Fruit fly (Drosophila melanogaster) whole organism, embryonic: ENCODE data around the gene TotB.
A peak's percentile ranks its signal among the peaks of the same experiment; 100 is the strongest.

Experiments
- ATbp ChIP-seq: fragments of 200-800 bp; sonication (Bioruptor generic); optimal IDR thresholded peaks from 2 replicates; lab custom pipeline; 2017; ENCODE audit warnings: missing biosample characterization, mild to moderate bottlenecking, missing genetic modification characterization, missing genetic modification reagents
- CG11456 ChIP-seq: fragments of 200-800 bp; sonication (Bioruptor generic); IDR thresholded peaks from 3 replicates; pipeline ENCODE4 v1.3.6; 2022; ENCODE audit warnings: missing biosample characterization, missing genetic modification characterization
- CG1233 ChIP-seq: fragments of 200-800 bp; sonication (Bioruptor generic); optimal IDR thresholded peaks from 4 replicates; lab custom pipeline; 2018; ENCODE audit warnings: missing biosample characterization, mild to moderate bottlenecking, missing genetic modification characterization
- CG13296 ChIP-seq: fragments of 200-800 bp; sonication (Bioruptor generic); optimal IDR thresholded peaks from 3 replicates; lab custom pipeline; 2018; ENCODE audit warnings: missing biosample characterization, mild to moderate bottlenecking, missing genetic modification characterization
- CG1602 ChIP-seq: fragments of 200-800 bp; sonication (Bioruptor generic); optimal IDR thresholded peaks from 3 replicates; lab custom pipeline; 2016; ENCODE audit warnings: missing biosample characterization, missing genetic modification characterization
- CG16863 ChIP-seq: fragments of 200-800 bp; sonication (Bioruptor generic); optimal IDR thresholded peaks from 3 replicates; lab custom pipeline; 2016; ENCODE audit warnings: missing biosample characterization, missing genetic modification characterization
- CG18011 ChIP-seq: fragments of 200-800 bp; sonication (Bioruptor generic); optimal IDR thresholded peaks from 2 replicates; lab custom pipeline; 2017; ENCODE audit warnings: missing biosample characterization, missing genetic modification characterization, mild to moderate bottlenecking, moderate library complexity, missing genotype
- CG2678 ChIP-seq: fragments of 200-800 bp; sonication (Bioruptor generic); optimal IDR thresholded peaks from 3 replicates; lab custom pipeline; 2019; ENCODE audit warnings: missing biosample characterization, mild to moderate bottlenecking, missing genetic modification characterization, moderate library complexity
- CG3281 ChIP-seq: fragments of 200-800 bp; sonication (Bioruptor generic); optimal IDR thresholded peaks from 3 replicates; lab custom pipeline; 2017; ENCODE audit warnings: missing biosample characterization, mild to moderate bottlenecking, missing genetic modification characterization
- CG3847 ChIP-seq: fragments of 200-800 bp; sonication (Bioruptor generic); IDR thresholded peaks from 2 replicates; pipeline ENCODE4 v1.3.6; 2022; ENCODE audit warnings: missing biosample characterization, missing genetic modification characterization
- CG4424 ChIP-seq: fragments of 200-800 bp; sonication (Bioruptor generic); optimal IDR thresholded peaks from 3 replicates; lab custom pipeline; 2016; ENCODE audit warnings: missing biosample characterization, missing genetic modification characterization
- CG6254 ChIP-seq: fragments of 200-800 bp; sonication (Bioruptor generic); optimal IDR thresholded peaks from 3 replicates; lab custom pipeline; 2017; ENCODE audit warnings: mild to moderate bottlenecking, missing biosample characterization, missing genetic modification reagents, missing genetic modification characterization
- CG7963 ChIP-seq: fragments of 200-800 bp; sonication (Bioruptor generic); IDR thresholded peaks from 3 replicates; pipeline ENCODE4 v1.3.6; 2022; ENCODE audit warnings: missing biosample characterization, missing genetic modification characterization; ENCODE audit not compliant: partially characterized antibody
- CG9215 ChIP-seq: fragments of 200-800 bp; sonication (Bioruptor generic); IDR thresholded peaks from 2 replicates; pipeline ENCODE4 v1.3.6; 2022; ENCODE audit warnings: missing biosample characterization, missing genetic modification characterization
- CHES-1-like ChIP-seq: fragments of 200-800 bp; sonication (Bioruptor generic); optimal IDR thresholded peaks from 2 replicates; lab custom pipeline; 2016; ENCODE audit warnings: missing biosample characterization, missing genetic modification characterization
- D19A ChIP-seq: fragments of 200-800 bp; optimal IDR thresholded peaks from 3 replicates; lab custom pipeline; 2019; ENCODE audit warnings: missing biosample characterization, mild to moderate bottlenecking, missing genetic modification characterization, moderate library complexity
- E2f2 ChIP-seq: fragments of 200-800 bp; sonication (Bioruptor generic); IDR thresholded peaks from 2 replicates; pipeline ENCODE4 v1.3.6; 2022; ENCODE audit warnings: missing biosample characterization, missing genetic modification characterization
- Ets65A ChIP-seq: fragments of 200-800 bp; sonication (Bioruptor generic); peaks from one replicate; lab custom pipeline; 2016; ENCODE audit warnings: missing biosample characterization, missing genetic modification characterization
- Hr3 ChIP-seq: fragments of 200-800 bp; sonication (Bioruptor generic); optimal IDR thresholded peaks from 3 replicates; lab custom pipeline; 2016; ENCODE audit warnings: missing biosample characterization, missing genetic modification characterization
- Hr51 ChIP-seq, 2 experiments: fragments of 200-800 bp; sonication (Bioruptor generic); optimal IDR thresholded peaks; 2 replicates in 1 of 2; 3 replicates in 1 of 2; lab custom pipeline; 2016 to 2018; ENCODE audit warnings: missing biosample characterization in 2 of 2, missing genetic modification characterization in 2 of 2, mild to moderate bottlenecking in 1 of 2, moderate library complexity in 1 of 2
- Opbp ChIP-seq: fragments of 200-800 bp; sonication (Bioruptor generic); IDR thresholded peaks from 3 replicates; pipeline ENCODE4 v1.3.6; 2022; ENCODE audit warnings: missing biosample characterization, missing genetic modification characterization; ENCODE audit not compliant: partially characterized antibody
- Poxn ChIP-seq: fragments of 200-800 bp; sonication (Bioruptor generic); IDR thresholded peaks from 2 replicates; pipeline ENCODE4 v1.3.6; 2022; ENCODE audit warnings: missing biosample characterization, missing genetic modification characterization
- Ravus ChIP-seq: fragments of 200-800 bp; sonication (Bioruptor generic); IDR thresholded peaks from 2 replicates; pipeline ENCODE4 v1.3.6; 2022; ENCODE audit warnings: missing biosample characterization, missing genetic modification characterization
- Rx ChIP-seq: fragments of 200-800 bp; sonication (Bioruptor generic); IDR thresholded peaks from 2 replicates; pipeline ENCODE4 v1.3.6; 2022; ENCODE audit warnings: missing biosample characterization, missing genetic modification characterization
- Side ChIP-seq: fragments of 200-800 bp; sonication (Bioruptor generic); optimal IDR thresholded peaks from 2 replicates; lab custom pipeline; 2016; ENCODE audit warnings: missing biosample characterization, missing genetic modification characterization
- Sin3A ChIP-seq: fragments of >200 bp; optimal IDR thresholded peaks from 2 replicates; lab custom pipeline; 2018
- Trl ChIP-seq, 3 experiments: fragments of >200 bp in 2 of 3; fragments of 200-800 bp in 1 of 3; sonication (Bioruptor generic) in 1 of 3; optimal IDR thresholded peaks; 2 replicates in 1 of 3; 3 replicates in 2 of 3; lab custom pipeline; 2016 to 2017; ENCODE audit warnings: missing biosample characterization in 1 of 3, missing genetic modification characterization in 1 of 3
- abd-A ChIP-seq: fragments of 200-800 bp; sonication (Bioruptor generic); optimal IDR thresholded peaks from 3 replicates; lab custom pipeline; 2019; ENCODE audit warnings: missing biosample characterization, mild to moderate bottlenecking, missing genetic modification characterization, moderate library complexity
- ara ChIP-seq: fragments of 200-800 bp; sonication (Bioruptor generic); IDR thresholded peaks from 2 replicates; pipeline ENCODE4 v1.3.6; 2022; ENCODE audit warnings: missing biosample characterization, missing genetic modification characterization
- ash1 ChIP-seq: fragments of 200-800 bp; sonication (Bioruptor generic); optimal IDR thresholded peaks from 2 replicates; lab custom pipeline; 2018; ENCODE audit warnings: missing biosample characterization, mild to moderate bottlenecking, missing genetic modification characterization
- ato ChIP-seq: fragments of 200-800 bp; sonication (Bioruptor generic); IDR thresholded peaks from 2 replicates; pipeline ENCODE4 v1.3.6; 2022; ENCODE audit warnings: missing biosample characterization, missing genetic modification characterization; ENCODE audit not compliant: partially characterized antibody
- bigmax ChIP-seq: fragments of 200-800 bp; sonication (Bioruptor generic); optimal IDR thresholded peaks from 2 replicates; lab custom pipeline; 2018; ENCODE audit warnings: missing biosample characterization, mild to moderate bottlenecking, missing genetic modification characterization
- da ChIP-seq: fragments of 200-800 bp; sonication (Bioruptor generic); optimal IDR thresholded peaks from 2 replicates; lab custom pipeline; 2016; ENCODE audit warnings: missing biosample characterization, missing genetic modification characterization
- dimm ChIP-seq: fragments of 200-800 bp; sonication (Bioruptor generic); IDR thresholded peaks from 2 replicates; pipeline ENCODE4 v1.3.6; 2022; ENCODE audit warnings: missing biosample characterization, missing genetic modification characterization
- dm ChIP-seq: fragments of 200-800 bp; sonication (Bioruptor generic); optimal IDR thresholded peaks from 3 replicates; lab custom pipeline; 2016; ENCODE audit warnings: missing biosample characterization, missing genetic modification characterization
- ewg ChIP-seq: fragments of 200-800 bp; sonication (Bioruptor generic); optimal IDR thresholded peaks from 3 replicates; lab custom pipeline; 2017; ENCODE audit warnings: mild to moderate bottlenecking, missing biosample characterization, missing genetic modification reagents, missing genetic modification characterization
- fd64A ChIP-seq: fragments of 200-800 bp; sonication (Bioruptor generic); optimal IDR thresholded peaks from 3 replicates; lab custom pipeline; 2018; ENCODE audit warnings: missing biosample characterization, mild to moderate bottlenecking, missing genetic modification characterization
- fd96Cb ChIP-seq: fragments of 200-800 bp; sonication (Bioruptor generic); optimal IDR thresholded peaks from 2 replicates; lab custom pipeline; 2018; ENCODE audit warnings: missing biosample characterization, mild to moderate bottlenecking, missing genetic modification characterization, moderate library complexity
- gro ChIP-seq: fragments of 200-800 bp; sonication (Bioruptor generic); optimal IDR thresholded peaks from 2 replicates; lab custom pipeline; 2016; ENCODE audit warnings: missing biosample characterization, missing genetic modification characterization
- hb ChIP-seq: fragments of 200-800 bp; sonication (Bioruptor generic); IDR thresholded peaks from 3 replicates; pipeline ENCODE4 v1.3.6; 2022; ENCODE audit warnings: missing biosample characterization, missing genetic modification characterization; ENCODE audit not compliant: partially characterized antibody
- org-1 ChIP-seq: fragments of 200-800 bp; sonication (Bioruptor generic); optimal IDR thresholded peaks from 2 replicates; lab custom pipeline; 2017; ENCODE audit warnings: missing biosample characterization, missing genetic modification characterization
- pho ChIP-seq: fragments of 200-800 bp; sonication (Bioruptor generic); optimal IDR thresholded peaks from 2 replicates; lab custom pipeline; 2016; ENCODE audit warnings: missing biosample characterization, missing genetic modification characterization
- pzg ChIP-seq: fragments of 200-800 bp; sonication (Bioruptor generic); optimal IDR thresholded peaks from 3 replicates; lab custom pipeline; 2018; ENCODE audit warnings: missing biosample characterization, mild to moderate bottlenecking, missing genetic modification characterization, moderate library complexity
- ro ChIP-seq: fragments of 200-800 bp; sonication (Bioruptor generic); IDR thresholded peaks from 2 replicates; pipeline ENCODE4 v1.3.6; 2022; ENCODE audit warnings: missing biosample characterization, missing genetic modification characterization
- row ChIP-seq: fragments of 200-800 bp; sonication (Bioruptor generic); IDR thresholded peaks from 3 replicates; pipeline ENCODE4 v1.3.6; 2022; ENCODE audit warnings: missing biosample characterization, missing genetic modification characterization
- schlank ChIP-seq: fragments of 200-800 bp; sonication (Bioruptor generic); optimal IDR thresholded peaks from 2 replicates; lab custom pipeline; 2018; ENCODE audit warnings: missing biosample characterization, mild to moderate bottlenecking, missing genetic modification characterization
- tin ChIP-seq: fragments of 200-800 bp; sonication (Bioruptor generic); optimal IDR thresholded peaks from 3 replicates; lab custom pipeline; 2016; ENCODE audit warnings: missing biosample characterization, missing genetic modification characterization
- toy ChIP-seq: fragments of 200-800 bp; sonication (Bioruptor generic); IDR thresholded peaks from 2 replicates; pipeline ENCODE4 v1.3.6; 2022; ENCODE audit warnings: missing biosample characterization, missing genetic modification characterization
- usp ChIP-seq: fragments of >200 bp; optimal IDR thresholded peaks from 2 replicates; lab custom pipeline; 2017; ENCODE audit warnings: missing biosample characterization, missing genetic modification characterization
- vfl ChIP-seq: fragments of 200-800 bp; sonication (Bioruptor generic); optimal IDR thresholded peaks from 2 replicates; lab custom pipeline; 2016; ENCODE audit warnings: missing biosample characterization, missing genetic modification characterization
- vvl ChIP-seq: fragments of 200-800 bp; sonication (Bioruptor generic); IDR thresholded peaks from 2 replicates; pipeline ENCODE4 v1.3.6; 2022; ENCODE audit warnings: missing biosample characterization, missing genetic modification characterization

The TotB gene

DNA sequence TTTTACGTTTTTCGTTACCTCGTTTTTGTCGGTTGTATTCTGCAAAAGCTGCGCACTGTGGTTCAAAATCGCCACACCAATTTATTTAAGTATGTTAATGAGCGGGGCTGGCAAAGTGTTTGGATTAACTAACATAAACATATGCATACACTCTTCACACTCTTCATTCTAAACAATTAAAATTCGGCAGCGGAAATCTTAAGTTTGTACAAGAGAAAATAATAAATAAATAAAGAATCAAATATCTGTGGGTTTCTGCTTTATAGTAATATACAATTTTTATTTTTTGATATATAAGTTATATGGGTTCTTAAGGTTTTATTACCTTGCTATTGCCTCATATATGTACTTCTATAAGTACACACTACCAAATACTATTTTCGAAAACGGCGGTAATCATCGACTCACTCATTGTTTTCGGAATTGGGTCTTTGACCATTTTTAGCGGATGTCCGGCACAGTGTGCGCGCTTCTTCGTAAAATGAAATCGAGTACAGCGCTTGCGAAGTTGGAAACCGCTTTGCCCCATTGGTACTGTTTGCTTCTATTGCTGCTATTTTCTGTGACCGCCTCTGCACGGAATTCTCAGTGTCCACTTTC is 37.4 kb upstream of the TotB start (continued):
- no peak for TF ChIP-seq CG9215 (GFP tag; lab: Robert Waterston, UW)
- no peak for TF ChIP-seq Ets65A (GFP tag; lab: Kevin White, UChicago)
- TF ChIP-seq ato (GFP tag; lab: Robert Waterston, UW), result no peak
- TF ChIP-seq vfl (GFP tag; lab: Kevin White, UChicago), result no peak
- no peak for TF ChIP-seq vvl (GFP tag; lab: Robert Waterston, UW)
- peak; percentile 48 for TF ChIP-seq row (GFP tag; lab: Robert Waterston, UW)
- TF ChIP-seq Opbp (GFP tag; lab: Robert Waterston, UW), result no peak
- TF ChIP-seq ewg (GFP tag; lab: Kevin White, UChicago), result no peak
- TF ChIP-seq CG7963 (GFP tag; lab: Robert Waterston, UW), result no peak
- no peak for TF ChIP-seq Hr3 (GFP tag; lab: Kevin White, UChicago)
- TF ChIP-seq org-1 (GFP tag; lab: Kevin White, UChicago), result no peak
- no peak for TF ChIP-seq Poxn (GFP tag; lab: Robert Waterston, UW)
- TF ChIP-seq CG3847 (GFP tag; lab: Robert Waterston, UW), result no peak
- TF ChIP-seq bigmax, result no peak
- TF ChIP-seq Trl (optimal IDR thresholded peaks at IDR 0.05; lab: Kevin White, UChicago), result no peak
- TF ChIP-seq Trl (GFP tag; optimal IDR thresholded peaks at IDR 0.05; lab: Kevin White, UChicago), result no peak
- no peak for TF ChIP-seq ara (GFP tag; lab: Robert Waterston, UW)
- no peak for TF ChIP-seq Side (GFP tag; lab: Kevin White, UChicago)
- no peak for TF ChIP-seq CG4424 (GFP tag; lab: Kevin White, UChicago)
- no peak for TF ChIP-seq fd96Cb (tag; lab: Kevin White, UChicago)
- no peak for TF ChIP-seq abd-A (tag; lab: Kevin White, UChicago)
- TF ChIP-seq ash1 (GFP tag; lab: Kevin White, UChicago), result no peak
- no peak for TF ChIP-seq usp
- TF ChIP-seq Ravus (GFP tag; lab: Robert Waterston, UW), result no peak
- no peak for TF ChIP-seq CG18011 (GFP tag; lab: Kevin White, UChicago)
- TF ChIP-seq ro (GFP tag; lab: Robert Waterston, UW), result no peak
- no peak for TF ChIP-seq CG1602 (GFP tag; lab: Kevin White, UChicago)
- TF ChIP-seq CHES-1-like (GFP tag; lab: Kevin White, UChicago), result no peak
- no peak for TF ChIP-seq da (GFP tag; lab: Kevin White, UChicago)
- no peak for TF ChIP-seq fd64A (GFP tag; lab: Kevin White, UChicago)
- no peak for TF ChIP-seq CG6254 (GFP tag; lab: Kevin White, UChicago)
- TF ChIP-seq schlank (tag; lab: Kevin White, UChicago), result no peak
- no peak for TF ChIP-seq Sin3A
- peak; percentile 47 for TF ChIP-seq CG2678
- TF ChIP-seq dimm (GFP tag; lab: Robert Waterston, UW), result no peak
- peak; percentile 1 for TF ChIP-seq CG1233 (GFP tag; lab: Kevin White, UChicago)
- TF ChIP-seq E2f2 (GFP tag; lab: Robert Waterston, UW), result no peak
- no peak for TF ChIP-seq ATbp (GFP tag; lab: Kevin White, UChicago)
- TF ChIP-seq CG13296, result peak; percentile 5
- no peak for TF ChIP-seq Rx (GFP tag; lab: Robert Waterston, UW)
- no peak for TF ChIP-seq pzg
- TF ChIP-seq CG11456 (GFP tag; lab: Robert Waterston, UW), result no peak
- no peak for TF ChIP-seq pho
- peak; percentile 3 for TF ChIP-seq CG3281 (GFP tag; lab: Kevin White, UChicago)
- TF ChIP-seq hb (GFP tag; lab: Robert Waterston, UW), result no peak
- TF ChIP-seq dm (GFP tag; lab: Kevin White, UChicago), result no peak
- TF ChIP-seq toy, result no peak
- TF ChIP-seq gro (GFP tag; lab: Kevin White, UChicago), result no peak
- no peak for TF ChIP-seq CG16863 (GFP tag; lab: Kevin White, UChicago)
- peak in 1 of 2 experiments; percentile 51 for TF ChIP-seq Hr51 (GFP tag; optimal IDR thresholded peaks at IDR 0.05; lab: Kevin White, UChicago)
- no peak for TF ChIP-seq tin
- peak; percentile 10 for TF ChIP-seq D19A (tag; lab: Kevin White, UChicago)
